Fruit fly (Drosophila melanogaster): ENCODE results near the gene eIF3g1.
A peak's percentile ranks its signal among the peaks of the same experiment; 100 is the strongest.

eIF3g1 gene

DNA sequence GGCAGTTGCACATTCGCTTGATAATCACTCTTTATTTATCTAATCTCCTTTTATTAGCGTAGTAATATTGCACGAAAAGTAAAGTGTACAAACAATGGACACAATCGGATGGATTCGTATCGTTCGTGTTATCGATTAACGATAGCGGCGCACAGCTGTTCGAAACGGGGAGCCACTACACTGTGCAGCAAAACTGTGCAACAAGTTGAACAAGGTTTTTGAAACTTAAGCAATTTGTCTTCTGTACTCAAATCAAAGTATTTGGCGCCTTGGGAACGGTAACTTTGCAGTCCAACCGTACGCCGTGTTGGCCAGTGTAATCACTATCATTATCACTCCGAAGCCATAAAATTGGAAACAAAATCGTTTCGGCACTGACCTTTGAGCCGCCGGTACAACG lies 9.5 kb upstream of the eIF3g1 start, which contains the start of the genes Tsp3A and Seipin (continued):
- TF ChIP-seq Bgb (GFP tag; IDR thresholded peaks at IDR 0.05; ENCODE audit: partially characterized antibody): peak; percentile 49; the same call in 1 of the 2 replicates
- TF ChIP-seq CG8388 (GFP tag; optimal IDR thresholded peaks at IDR 0.05): peak; percentile 59
- peak; percentile 75 for TF ChIP-seq slp2 (GFP tag; optimal IDR thresholded peaks at IDR 0.05)
- TF ChIP-seq CG1832 (GFP tag; optimal IDR thresholded peaks at IDR 0.05): no peak
- peak; percentile 51 for TF ChIP-seq Gsc (GFP tag; IDR thresholded peaks at IDR 0.05)
- TF ChIP-seq Ada2b (GFP tag; IDR thresholded peaks at IDR 0.05): peak; percentile 78
- TF ChIP-seq sima (GFP tag; optimal IDR thresholded peaks at IDR 0.05): no peak
- peak; percentile 41; the same call in 1 of the 2 replicates for TF ChIP-seq Poxn (GFP tag; IDR thresholded peaks at IDR 0.05)
- TF ChIP-seq CG30020 (tag; optimal IDR thresholded peaks at IDR 0.05): peak; percentile 37
- TF ChIP-seq CG7839 (tag; optimal IDR thresholded peaks at IDR 0.05): no peak
- TF ChIP-seq lmd (GFP tag; IDR thresholded peaks at IDR 0.05): peak; percentile 90
- peak; percentile 91 for TF ChIP-seq Hmr (GFP tag; optimal IDR thresholded peaks at IDR 0.05)
- TF ChIP-seq CG12219 (GFP tag; optimal IDR thresholded peaks at IDR 0.05): peak; percentile 83
- TF ChIP-seq gcm (GFP tag; optimal IDR thresholded peaks at IDR 0.05): peak; percentile 67
- TF ChIP-seq sd (tag; optimal IDR thresholded peaks at IDR 0.05): no peak
- TF ChIP-seq vfl (GFP tag; optimal IDR thresholded peaks at IDR 0.05): peak; percentile 54
- no peak for TF ChIP-seq bigmax (GFP tag; optimal IDR thresholded peaks at IDR 0.05)
- peak; percentile 27; the same call in 1 of the 2 replicates for TF ChIP-seq tna (GFP tag; IDR thresholded peaks at IDR 0.05; ENCODE audit: partially characterized antibody)
- peak; percentile 58 for TF ChIP-seq dmrt11E (tag; optimal IDR thresholded peaks at IDR 0.05)
- peak; percentile 65 for TF ChIP-seq Dad (GFP tag; optimal IDR thresholded peaks at IDR 0.05)
- no peak for TF ChIP-seq CG11504 (tag; optimal IDR thresholded peaks at IDR 0.05)
- peak; percentile 84 for TF ChIP-seq mam (GFP tag; optimal IDR thresholded peaks at IDR 0.05)
- TF ChIP-seq ap (GFP tag; IDR thresholded peaks at IDR 0.05): peak; percentile 82
- TF ChIP-seq tup (GFP tag; optimal IDR thresholded peaks at IDR 0.05): peak; percentile 49
- TF ChIP-seq wek (GFP tag; optimal IDR thresholded peaks at IDR 0.05): peak; percentile 64
- TF ChIP-seq Elba2 (GFP tag; optimal IDR thresholded peaks at IDR 0.05): no peak
- peak; percentile 84 for TF ChIP-seq Aef1 (GFP tag; IDR thresholded peaks at IDR 0.05)
- TF ChIP-seq chinmo (GFP tag; IDR thresholded peaks at IDR 0.05; ENCODE audit: partially characterized antibody): peak; percentile 75; the same call in 2 of the 4 replicates
- TF ChIP-seq wdn (GFP tag; IDR thresholded peaks at IDR 0.05): peak; percentile 83
- TF ChIP-seq stwl (tag; optimal IDR thresholded peaks at IDR 0.05): peak; percentile 28
- peak; percentile 46 for TF ChIP-seq CG5245 (GFP tag; optimal IDR thresholded peaks at IDR 0.05)
- TF ChIP-seq Asciz (GFP tag; optimal IDR thresholded peaks at IDR 0.05): no peak
- no peak; the same call in 2 of the 3 replicates for TF ChIP-seq Opbp (GFP tag; IDR thresholded peaks at IDR 0.05; ENCODE audit: partially characterized antibody)
- TF ChIP-seq insv (GFP tag; optimal IDR thresholded peaks at IDR 0.05): no peak
- no peak for TF ChIP-seq CG11723 (GFP tag; optimal IDR thresholded peaks at IDR 0.05)
- peak; percentile 79 for TF ChIP-seq Hsf (GFP tag; optimal IDR thresholded peaks at IDR 0.05)
- no peak for TF ChIP-seq hbn (GFP tag; IDR thresholded peaks at IDR 0.05; ENCODE audit: partially characterized antibody)
- TF ChIP-seq MTF-1 (GFP tag; optimal IDR thresholded peaks at IDR 0.05; ENCODE audit: borderline replicate concordance): peak; percentile 59
- peak; percentile 74 for TF ChIP-seq CG1792 (GFP tag; optimal IDR thresholded peaks at IDR 0.05)
- no peak for TF ChIP-seq ab (GFP tag; optimal IDR thresholded peaks at IDR 0.05)
- peak; percentile 72 for TF ChIP-seq CG13775 (GFP tag; optimal IDR thresholded peaks at IDR 0.05)
- peak; percentile 87 for TF ChIP-seq CG15514 (GFP tag; optimal IDR thresholded peaks at IDR 0.05)
- TF ChIP-seq ro (GFP tag; IDR thresholded peaks at IDR 0.05): peak; percentile 6; the same call in 1 of the 2 replicates
- TF ChIP-seq Dref (GFP tag; IDR thresholded peaks at IDR 0.05): peak; percentile 65
- TF ChIP-seq CG32767 (GFP tag; IDR thresholded peaks at IDR 0.05): peak; percentile 78
- no peak for TF ChIP-seq abd-A (tag; optimal IDR thresholded peaks at IDR 0.05)
- peak; percentile 38; the same call in 1 of the 2 replicates for TF ChIP-seq dan (GFP tag; IDR thresholded peaks at IDR 0.05)
- peak; percentile 75 for TF ChIP-seq CG11696 (GFP tag; IDR thresholded peaks at IDR 0.05)
- TF ChIP-seq trh (GFP tag; optimal IDR thresholded peaks at IDR 0.05): no peak
- peak; percentile 80 for TF ChIP-seq CG31365 (tag; optimal IDR thresholded peaks at IDR 0.05)
